Worm (Caenorhabditis elegans): ENCODE measurements around the gene acl-14.

ce11 chrV:9370986-9371385 lies 37.6 kb upstream of the acl-14 start, which contains the start of gene E02C12.6:
- no peak for TF ChIP-seq F13C5.2 (tag; optimal IDR thresholded peaks at IDR 0.05)
- no peak for TF ChIP-seq B0310.2 (tag; optimal IDR thresholded peaks at IDR 0.05)
- TF ChIP-seq pes-1 (GFP tag; IDR thresholded peaks at IDR 0.05), result no peak
- no peak for TF ChIP-seq ama-1 (optimal IDR thresholded peaks at IDR 0.05)
- no peak for TF ChIP-seq flt-1 (GFP tag; IDR thresholded peaks at IDR 0.05)
- TF ChIP-seq tra-4 (tag; optimal IDR thresholded peaks at IDR 0.05), result no peak
- no peak for TF ChIP-seq hmbx-1 (tag; optimal IDR thresholded peaks at IDR 0.05)
- no peak for TF ChIP-seq aly-1 (tag; optimal IDR thresholded peaks at IDR 0.05)
- no peak for TF ChIP-seq ets-7 (tag; optimal IDR thresholded peaks at IDR 0.05)
- no peak for TF ChIP-seq ceh-36 (tag; optimal IDR thresholded peaks at IDR 0.05)
- TF ChIP-seq ceh-13 (GFP tag; optimal IDR thresholded peaks at IDR 0.05), result no peak
- TF ChIP-seq hnd-1 (tag; optimal IDR thresholded peaks at IDR 0.05), result no peak
- TF ChIP-seq scrt-1 (GFP tag; IDR thresholded peaks at IDR 0.05), result no peak
- TF ChIP-seq sea-1 (GFP tag; conservative IDR thresholded peaks at IDR 0.05), result no peak

Data from whole organism, early embryonic.